Worm (Caenorhabditis elegans) whole organism, L4/young adult: ENCODE measurements around the gene ZC15.3.

Source experiments
- W03F9.2 ChIP-seq: fragments of 150-350 bp; optimal IDR thresholded peaks from 2 replicates; lab custom pipeline; 2014; ENCODE audit warnings: missing biosample characterization, missing genetic modification characterization
- dao-5 ChIP-seq: sonication (generic microtip); optimal IDR thresholded peaks from 2 replicates; lab custom pipeline; 2016; ENCODE audit warnings: missing genotype, missing genetic modification characterization, moderate library complexity, missing compliant biosample characterization
- him-1 ChIP-seq: sonication (generic microtip); optimal IDR thresholded peaks from 2 replicates; lab custom pipeline; 2016; ENCODE audit warnings: missing genotype, missing genetic modification reagents, missing genetic modification characterization, missing compliant biosample characterization

DNA sequence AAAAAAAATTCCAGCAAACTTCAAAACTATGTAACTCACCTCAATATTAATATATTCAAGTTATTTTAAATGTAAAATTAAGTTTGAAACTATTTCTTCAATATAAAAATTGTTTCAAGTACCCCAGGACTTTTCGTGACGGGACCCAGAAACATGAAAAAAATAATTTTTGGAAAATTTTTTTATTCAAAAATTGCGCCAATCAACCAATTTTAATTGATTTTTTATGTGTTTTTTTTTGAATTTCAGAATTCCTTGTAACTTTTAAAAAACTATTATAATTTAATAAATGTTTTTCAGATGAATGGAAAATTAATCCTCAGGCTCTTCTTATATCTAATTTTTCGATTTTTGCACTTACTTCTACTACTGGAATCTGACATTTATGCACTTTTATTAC lies 5.7 kb upstream of the ZC15.3 start, which contains the start of gene ZC15.5:
- TF ChIP-seq W03F9.2 (tag; lab: Kevin White, UChicago) (no peak), him-1 (tag; lab: Kevin White, UChicago) (no peak), dao-5 (no peak)
